Worm (Caenorhabditis elegans): ENCODE data around the gene lin-12.

lin-12 gene

DNA sequence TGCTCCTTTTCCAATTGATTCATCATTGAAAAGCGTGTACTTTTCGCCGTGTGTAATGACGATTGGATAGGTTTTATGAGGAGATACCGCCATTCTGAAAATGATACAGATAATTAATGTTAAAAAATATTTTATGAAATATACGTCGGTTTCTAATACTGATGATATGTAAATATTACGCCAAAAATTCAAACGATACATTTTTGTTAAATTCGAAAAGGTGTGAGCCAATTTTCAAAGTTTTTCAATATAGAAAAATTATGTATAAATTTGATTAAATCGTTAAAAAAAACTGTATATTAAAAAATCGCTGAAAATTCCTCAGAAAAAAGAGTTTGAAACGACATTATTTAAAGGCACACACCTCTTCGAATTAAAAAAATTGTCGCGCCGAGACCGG lies 20.7 kb downstream of the lin-12 start, which contains the start of gene ikke-1:
TSS of gene ikke-1 (minus strand) at position 101 of the 400 bp plus-strand sequence.
- TF ChIP-seq snpc-4 (tag; optimal IDR thresholded peaks at IDR 0.05) (no peak), blmp-1 (tag; optimal IDR thresholded peaks at IDR 0.05; ENCODE audit: insufficient read depth) (no peak), ceh-82 (tag; optimal IDR thresholded peaks at IDR 0.05) (no peak), ZK546.5 (tag; optimal IDR thresholded peaks at IDR 0.05) (no peak), lsy-2 (tag; optimal IDR thresholded peaks at IDR 0.05) (no peak), aly-2 (tag; optimal IDR thresholded peaks at IDR 0.05) (no peak)

DNA sequence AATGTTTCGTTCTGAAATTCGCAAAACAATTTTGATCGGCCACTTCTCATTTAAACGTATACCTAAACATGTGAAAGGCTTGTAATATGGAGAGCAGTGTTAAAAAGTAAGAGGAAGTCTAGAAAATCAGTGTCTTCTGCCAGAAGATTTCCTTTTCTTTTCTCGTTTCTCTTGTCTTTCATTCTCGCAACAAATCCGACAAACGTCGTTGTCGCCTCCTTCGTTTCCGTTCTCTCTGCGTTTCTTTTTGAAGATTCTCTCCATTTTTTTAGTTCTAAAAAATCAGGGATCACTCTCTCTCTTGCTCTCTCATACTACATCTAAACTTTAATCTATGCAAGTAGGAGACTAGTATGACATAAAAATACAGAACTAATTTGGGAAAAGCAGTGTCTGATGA lies 24.0 kb downstream of the lin-12 start:
- no peak for TF ChIP-seq lin-39 (tag; optimal IDR thresholded peaks at IDR 0.05)
- TF ChIP-seq aly-2 (tag; optimal IDR thresholded peaks at IDR 0.05): no peak
- TF ChIP-seq snpc-4 (tag; optimal IDR thresholded peaks at IDR 0.05): no peak
- TF ChIP-seq nhr-21 (tag; optimal IDR thresholded peaks at IDR 0.05): no peak
- TF ChIP-seq ztf-11 (tag; optimal IDR thresholded peaks at IDR 0.05): no peak
- no peak for TF ChIP-seq elt-1 (tag; optimal IDR thresholded peaks at IDR 0.05)
- no peak for TF ChIP-seq elt-3 (tag; optimal IDR thresholded peaks at IDR 0.05)
- no peak for TF ChIP-seq mbf-1 (tag; optimal IDR thresholded peaks at IDR 0.05)
- no peak for TF ChIP-seq mab-5 (tag; optimal IDR thresholded peaks at IDR 0.05)
- no peak for TF ChIP-seq C34F6.9 (tag; optimal IDR thresholded peaks at IDR 0.05)
- no peak for TF ChIP-seq nhr-129 (tag; optimal IDR thresholded peaks at IDR 0.05)
- no peak for TF ChIP-seq ama-1 (optimal IDR thresholded peaks at IDR 0.05)
- TF ChIP-seq nhr-10 (tag; optimal IDR thresholded peaks at IDR 0.05): no peak
- no peak for TF ChIP-seq alr-1 (tag; optimal IDR thresholded peaks at IDR 0.05)
- no peak for TF ChIP-seq ceh-16 (tag; optimal IDR thresholded peaks at IDR 0.05)
- TF ChIP-seq ztf-4 (tag; optimal IDR thresholded peaks at IDR 0.05): no peak
- no peak for TF ChIP-seq ceh-82 (tag; optimal IDR thresholded peaks at IDR 0.05)
- TF ChIP-seq sem-4 (tag; optimal IDR thresholded peaks at IDR 0.05): no peak

DNA sequence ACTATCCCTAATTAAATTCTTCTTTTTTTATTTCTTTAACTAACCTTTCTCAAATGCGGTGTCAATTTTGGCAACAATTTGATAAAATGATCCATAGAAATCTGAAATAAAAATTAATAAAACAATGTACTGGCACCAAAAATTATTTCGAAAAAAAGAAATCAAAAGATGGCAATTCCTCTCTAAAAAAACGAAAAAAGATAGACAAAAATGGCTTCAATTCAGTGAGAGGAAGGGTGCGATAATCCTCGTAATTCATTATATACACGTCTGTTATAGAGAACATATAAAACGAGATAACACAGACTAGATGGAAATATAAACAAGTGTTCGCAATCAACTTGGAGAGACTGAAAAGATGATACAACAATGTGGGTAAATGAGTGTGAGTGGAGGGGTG lies 25.4 kb downstream of the lin-12 start, which contains the start of gene R107.2:
TSS of gene R107.2 (minus strand) at position 101 of the 400 bp plus-strand sequence.
- TF ChIP-seq elt-3 (tag; optimal IDR thresholded peaks at IDR 0.05) (no peak), ama-1 (optimal IDR thresholded peaks at IDR 0.05) (peak; percentile 2), unc-55 (GFP tag; optimal IDR thresholded peaks at IDR 0.05) (peak; percentile 61)

DNA sequence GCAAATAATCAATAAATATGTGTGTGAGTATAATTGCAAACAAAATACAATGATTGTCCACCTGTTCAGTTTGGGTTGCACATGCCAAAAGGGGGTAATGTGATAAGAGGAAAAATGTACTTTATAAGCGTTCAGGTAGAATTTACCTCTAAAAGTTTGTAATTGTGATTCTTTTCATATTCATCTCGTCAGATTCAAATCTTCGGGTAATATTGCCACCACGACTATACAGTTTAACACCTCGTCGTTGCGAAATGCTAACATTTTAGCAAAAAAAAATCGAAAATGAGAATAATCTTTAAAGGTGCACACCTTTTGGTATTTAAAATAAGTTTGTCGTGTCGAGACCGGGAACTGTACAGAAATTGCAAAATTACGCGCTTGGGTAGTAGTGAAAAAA lies 28.1 kb downstream of the lin-12 start, which contains the start of gene nac-2:
TSS of gene nac-2 (minus strand) at position 101 of the 400 bp plus-strand sequence.
- no peak for TF ChIP-seq sem-4 (tag; optimal IDR thresholded peaks at IDR 0.05)
- peak; percentile 20 for TF ChIP-seq nhr-25 (tag; optimal IDR thresholded peaks at IDR 0.05)

DNA sequence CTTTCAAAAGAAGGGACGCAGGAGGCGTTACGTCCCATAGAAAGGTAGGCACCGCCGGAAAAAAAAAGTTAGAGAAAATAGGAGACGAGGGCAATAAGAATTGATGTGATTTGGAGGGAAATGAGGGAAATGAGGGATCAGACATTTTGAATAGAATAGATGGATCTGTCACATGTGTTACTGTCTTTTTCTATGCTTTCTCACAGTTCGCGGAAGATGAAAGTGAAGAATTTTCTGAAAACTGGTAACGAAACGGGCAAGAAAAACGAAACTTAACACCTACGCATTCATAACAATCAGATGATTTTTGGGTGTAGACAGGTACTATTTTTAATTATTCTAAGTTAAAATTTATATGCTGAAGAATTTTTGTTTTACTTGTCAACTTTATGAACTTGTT lies 33.6 kb downstream of the lin-12 start, which contains the start of gene R107.9:
TSS of gene R107.9 (plus strand) at position 301 of the 400 bp plus-strand sequence.
- no peak for TF ChIP-seq blmp-1 (tag; optimal IDR thresholded peaks at IDR 0.05; ENCODE audit: insufficient read depth)
- TF ChIP-seq unc-39 (tag; optimal IDR thresholded peaks at IDR 0.05): no peak
- TF ChIP-seq ztf-1 (GFP tag; conservative IDR thresholded peaks at IDR 0.05): no peak
- TF ChIP-seq ztf-4 (tag; optimal IDR thresholded peaks at IDR 0.05): no peak
- no peak for TF ChIP-seq skn-1 (tag; optimal IDR thresholded peaks at IDR 0.05)
- no peak for TF ChIP-seq aly-2 (tag; optimal IDR thresholded peaks at IDR 0.05)
- no peak for TF ChIP-seq elt-3 (tag; optimal IDR thresholded peaks at IDR 0.05)
- TF ChIP-seq ZK546.5 (tag; optimal IDR thresholded peaks at IDR 0.05): no peak
- TF ChIP-seq sma-9 (GFP tag; optimal IDR thresholded peaks at IDR 0.05): no peak
- TF ChIP-seq sma-9 (tag; optimal IDR thresholded peaks at IDR 0.05): no peak
- TF ChIP-seq nhr-6 (tag; optimal IDR thresholded peaks at IDR 0.05): no peak
- no peak for TF ChIP-seq F13H6.1 (tag; optimal IDR thresholded peaks at IDR 0.05)
- no peak for TF ChIP-seq mab-5 (tag; optimal IDR thresholded peaks at IDR 0.05)
- no peak for TF ChIP-seq nhr-21 (tag; optimal IDR thresholded peaks at IDR 0.05)
- TF ChIP-seq elt-1 (tag; optimal IDR thresholded peaks at IDR 0.05): no peak
- TF ChIP-seq unc-55 (GFP tag; optimal IDR thresholded peaks at IDR 0.05): no peak
- no peak for TF ChIP-seq mdl-1 (tag; optimal IDR thresholded peaks at IDR 0.05)
- TF ChIP-seq nhr-237 (tag; optimal IDR thresholded peaks at IDR 0.05): no peak

DNA sequence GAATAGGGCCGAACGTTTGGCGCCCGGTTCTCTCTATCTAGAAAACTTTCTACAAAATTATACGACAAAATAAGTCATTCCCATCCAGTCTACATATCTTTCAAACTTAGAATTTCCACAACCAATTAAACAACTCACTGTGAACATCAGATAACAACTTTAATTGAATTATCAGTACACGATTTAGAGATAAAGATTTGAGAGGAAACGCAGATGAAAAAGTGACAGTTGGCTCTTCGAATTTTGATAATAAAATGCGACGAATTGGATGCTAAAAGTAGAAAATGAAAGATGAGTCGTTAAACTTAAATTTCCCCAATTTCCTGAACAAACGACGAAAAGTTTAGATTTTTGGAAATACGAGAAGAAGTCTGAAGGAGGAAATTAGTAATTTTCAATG lies 36.2 kb downstream of the lin-12 start:
- TF ChIP-seq nhr-77 (tag; optimal IDR thresholded peaks at IDR 0.05) (no peak), ztf-1 (GFP tag; conservative IDR thresholded peaks at IDR 0.05) (no peak), peb-1 (tag; optimal IDR thresholded peaks at IDR 0.05) (no peak), C34F6.9 (tag; optimal IDR thresholded peaks at IDR 0.05) (no peak), Y55F3AM.14 (GFP tag; optimal IDR thresholded peaks at IDR 0.05) (no peak), fos-1 (tag; optimal IDR thresholded peaks at IDR 0.05) (peak; percentile 75), crh-2 (tag; optimal IDR thresholded peaks at IDR 0.05) (peak; percentile 33), unc-55 (GFP tag; optimal IDR thresholded peaks at IDR 0.05) (no peak)
